Worm (Caenorhabditis elegans) whole organism, midembryonic: ENCODE data around the gene pdhb-1.

Experiments used
- flt-1 ChIP-seq: fragments of 200-800 bp; sonication (Bioruptor generic); IDR thresholded peaks from 2 replicates; pipeline ENCODE4 v1.3.6; 2022; ENCODE audit warnings: missing genetic modification characterization, missing compliant biosample characterization
- klf-2 ChIP-seq: fragments of 200-800 bp; sonication (Bioruptor generic); conservative IDR thresholded peaks from 2 replicates; pipeline ENCODE4 v1.3.6; 2022; ENCODE audit warnings: missing genetic modification reagents, missing genetic modification characterization, missing compliant biosample characterization
- med-1 ChIP-seq: sonication (generic microtip); optimal IDR thresholded peaks from 2 replicates; lab custom pipeline; 2017; ENCODE audit warnings: missing genetic modification characterization, mild to moderate bottlenecking, missing compliant biosample characterization, antibody characterized with exemption, missing genetic modification reagents; ENCODE audit not compliant: insufficient read depth
- tab-1 ChIP-seq: fragments of 200-800 bp; sonication (Bioruptor generic); IDR thresholded peaks from 2 replicates; pipeline ENCODE4 v1.3.6; 2022; ENCODE audit warnings: missing genetic modification characterization, missing compliant biosample characterization

- TF ChIP-seq klf-2 (GFP tag; lab: Robert Waterston, UW) (no peak), med-1 (GFP tag; lab: Kevin White, UChicago) (no peak), flt-1 (GFP tag; lab: Robert Waterston, UW) (no peak), tab-1 (GFP tag; lab: Robert Waterston, UW) (no peak)
These were observed 23.0 kb downstream of the pdhb-1 start, which contains the start of gene C04C3.6 for ce11 chrIV:3422516-3422915.
